Worm (Caenorhabditis elegans) whole organism, L4 larva: ENCODE results near the gene ZK177.3.

Experiments used
- F26F4.8 ChIP-seq: fragments of 200-800 bp; sonication (Bioruptor generic); conservative IDR thresholded peaks from 2 replicates; pipeline ENCODE4 v1.3.6; 2022; ENCODE audit warnings: missing genetic modification characterization, missing compliant biosample characterization
- F44E2.7 ChIP-seq: fragments of 200-800 bp; sonication (Bioruptor generic); IDR thresholded peaks from 2 replicates; pipeline ENCODE4 v2.1.2; 2022; ENCODE audit warnings: missing genetic modification characterization, missing compliant biosample characterization
- F49E8.2 ChIP-seq: sonication (generic microtip); optimal IDR thresholded peaks from 2 replicates; lab custom pipeline; 2016; ENCODE audit warnings: missing compliant biosample characterization, mild to moderate bottlenecking, missing genetic modification characterization, borderline replicate concordance
- R02D3.7 ChIP-seq: fragments of 150-350 bp; sonication (generic microtip); optimal IDR thresholded peaks from 3 replicates; lab custom pipeline; 2014; ENCODE audit warnings: missing biosample characterization, missing genetic modification characterization
- Y5F2A.4 ChIP-seq: fragments of 200-800 bp; sonication (Bioruptor generic); optimal IDR thresholded peaks from 2 replicates; lab custom pipeline; 2018; ENCODE audit warnings: mild to moderate bottlenecking, missing genetic modification characterization, missing compliant biosample characterization
- Y75B8A.6 ChIP-seq: fragments of 200-800 bp; sonication (Bioruptor generic); IDR thresholded peaks from 2 replicates; pipeline ENCODE4 v1.3.6; 2022; ENCODE audit warnings: missing genetic modification reagents, missing genetic modification characterization, missing compliant biosample characterization
- ZK337.2 ChIP-seq: fragments of 200-800 bp; sonication (Bioruptor generic); IDR thresholded peaks from 2 replicates; pipeline ENCODE4 v1.3.6; 2022; ENCODE audit warnings: missing genetic modification reagents, missing genetic modification characterization, missing compliant biosample characterization
- aha-1 ChIP-seq: fragments of 150-350 bp; peaks from one replicate; lab custom pipeline; 2014; ENCODE audit warnings: missing biosample characterization, missing genetic modification characterization
- ceh-20 ChIP-seq: fragments of 200-800 bp; sonication (Bioruptor generic); IDR thresholded peaks from 2 replicates; pipeline ENCODE4 v1.3.6; 2022; ENCODE audit warnings: missing genetic modification reagents, missing genetic modification characterization, missing compliant biosample characterization
- ceh-28 ChIP-seq: fragments of 150-350 bp; optimal IDR thresholded peaks from 2 replicates; lab custom pipeline; 2014; ENCODE audit warnings: missing biosample characterization, missing genetic modification reagents, missing genetic modification characterization
- ceh-32 ChIP-seq: sonication (generic microtip); optimal IDR thresholded peaks from 2 replicates; lab custom pipeline; 2016; ENCODE audit warnings: mild to moderate bottlenecking, missing genetic modification characterization, missing compliant biosample characterization; ENCODE audit not compliant: poor library complexity
- cey-2 ChIP-seq: sonication (generic microtip); optimal IDR thresholded peaks from 3 replicates; lab custom pipeline; 2017; ENCODE audit warnings: missing genetic modification characterization, mild to moderate bottlenecking, missing compliant biosample characterization, antibody characterized with exemption, borderline replicate concordance; ENCODE audit not compliant: insufficient read depth
- daf-12 ChIP-seq: fragments of 150-350 bp; optimal IDR thresholded peaks from 2 replicates; lab custom pipeline; 2014; ENCODE audit warnings: missing biosample characterization, missing genetic modification reagents, missing genetic modification characterization
- daf-16 ChIP-seq, 3 experiments: sonication (generic microtip); optimal IDR thresholded peaks; 2 replicates each; lab custom pipeline; 2016 to 2017; ENCODE audit warnings: missing genetic modification characterization in 3 of 3, missing genetic modification reagents in 3 of 3, mild to moderate bottlenecking in 2 of 3, missing compliant biosample characterization in 2 of 3, missing biosample characterization in 1 of 3, moderate library complexity in 1 of 3
- dmd-6 ChIP-seq: fragments of 200-800 bp; sonication (Bioruptor generic); IDR thresholded peaks from 2 replicates; pipeline ENCODE4 v1.3.6; 2022; ENCODE audit warnings: missing genetic modification reagents, missing genetic modification characterization, missing compliant biosample characterization
- duxl-1 ChIP-seq: sonication (generic microtip); optimal IDR thresholded peaks from 2 replicates; lab custom pipeline; 2016; ENCODE audit warnings: mild to moderate bottlenecking, missing genetic modification characterization, moderate library complexity, missing compliant biosample characterization; ENCODE audit not compliant: poor library complexity
- dve-1 ChIP-seq: sonication (generic microtip); optimal IDR thresholded peaks from 2 replicates; lab custom pipeline; 2017; ENCODE audit warnings: antibody characterized with exemption, mild to moderate bottlenecking, missing genetic modification characterization, missing compliant biosample characterization; ENCODE audit not compliant: insufficient read depth
- egl-43 ChIP-seq: fragments of 200-800 bp; sonication (Bioruptor generic); IDR thresholded peaks from 2 replicates; pipeline ENCODE4 v1.3.6; 2022; ENCODE audit warnings: missing genetic modification reagents, missing genetic modification characterization, missing compliant biosample characterization
- fos-1 ChIP-seq: fragments of 150-350 bp; optimal IDR thresholded peaks from 2 replicates; lab custom pipeline; 2014; ENCODE audit warnings: missing biosample characterization, missing genetic modification characterization
- hlh-11 ChIP-seq: fragments of 200-800 bp; sonication (Bioruptor generic); optimal IDR thresholded peaks from 2 replicates; lab custom pipeline; 2018; ENCODE audit warnings: mild to moderate bottlenecking, missing genetic modification characterization, missing compliant biosample characterization
- hlh-30 ChIP-seq: sonication (generic microtip); optimal IDR thresholded peaks from 2 replicates; lab custom pipeline; 2017; ENCODE audit warnings: antibody characterized with exemption, mild to moderate bottlenecking, missing genetic modification characterization, missing compliant biosample characterization; ENCODE audit not compliant: insufficient read depth
- hmg-1.1 ChIP-seq: fragments of 200-800 bp; sonication (Bioruptor generic); IDR thresholded peaks from 2 replicates; pipeline ENCODE4 v1.3.6; 2022; ENCODE audit warnings: missing genetic modification reagents, missing genetic modification characterization, missing compliant biosample characterization
- lin-1 ChIP-seq: fragments of 200-800 bp; sonication (Bioruptor generic); IDR thresholded peaks from 2 replicates; pipeline ENCODE4 v1.3.6; 2022; ENCODE audit warnings: missing genetic modification reagents, missing genetic modification characterization, missing compliant biosample characterization
- lin-13 ChIP-seq: fragments of 150-350 bp; optimal IDR thresholded peaks from 2 replicates; lab custom pipeline; 2014; ENCODE audit warnings: missing biosample characterization, missing genetic modification reagents, missing genetic modification characterization
- lin-15B ChIP-seq: fragments of 150-350 bp; sonication (generic microtip); optimal IDR thresholded peaks from 3 replicates; lab custom pipeline; 2014; ENCODE audit warnings: missing biosample characterization, missing genetic modification characterization
- lin-38 ChIP-seq: fragments of 200-800 bp; sonication (Bioruptor generic); IDR thresholded peaks from 2 replicates; pipeline ENCODE4 v1.3.6; 2022; ENCODE audit warnings: missing genetic modification reagents, missing genetic modification characterization, missing compliant biosample characterization
- lin-39 ChIP-seq: fragments of 150-350 bp; optimal IDR thresholded peaks from 2 replicates; lab custom pipeline; 2014; ENCODE audit warnings: missing biosample characterization, missing genetic modification reagents, missing genetic modification characterization
- lir-3 ChIP-seq: sonication (generic microtip); optimal IDR thresholded peaks from 2 replicates; lab custom pipeline; 2016; ENCODE audit warnings: mild to moderate bottlenecking, missing genetic modification characterization, missing compliant biosample characterization
- lsy-2 ChIP-seq, 2 experiments: fragments of 150-350 bp in 1 of 2; sonication (generic microtip) in 1 of 2; optimal IDR thresholded peaks; 2 replicates each; lab custom pipeline; 2014 to 2017; ENCODE audit warnings: missing biosample characterization in 2 of 2, missing genetic modification characterization in 2 of 2
- mdl-1 ChIP-seq, 2 experiments: fragments of 150-350 bp in 1 of 2; sonication (generic microtip) in 1 of 2; optimal IDR thresholded peaks; 2 replicates each; lab custom pipeline; 2014 to 2017; ENCODE audit warnings: missing biosample characterization in 2 of 2, missing genetic modification characterization in 2 of 2
- mxl-2 ChIP-seq: fragments of 200-800 bp; sonication (Bioruptor generic); conservative IDR thresholded peaks from 2 replicates; pipeline ENCODE4 v1.3.6; 2022; ENCODE audit warnings: missing genetic modification reagents, missing genetic modification characterization, missing compliant biosample characterization
- nhr-102 ChIP-seq: sonication (generic microtip); optimal IDR thresholded peaks from 2 replicates; lab custom pipeline; 2016; ENCODE audit warnings: mild to moderate bottlenecking, missing genetic modification characterization, moderate library complexity, missing compliant biosample characterization
- nhr-111 ChIP-seq: fragments of 200-800 bp; sonication (Bioruptor generic); optimal IDR thresholded peaks from 2 replicates; lab custom pipeline; 2018; ENCODE audit warnings: mild to moderate bottlenecking, missing genetic modification characterization, missing compliant biosample characterization
- nhr-25 ChIP-seq: sonication (generic microtip); optimal IDR thresholded peaks from 2 replicates; lab custom pipeline; 2017; ENCODE audit warnings: missing genetic modification characterization, mild to moderate bottlenecking, missing compliant biosample characterization, antibody characterized with exemption, moderate library complexity, borderline replicate concordance; ENCODE audit not compliant: insufficient read depth
- nhr-28 ChIP-seq: fragments of 150-350 bp; optimal IDR thresholded peaks from 2 replicates; lab custom pipeline; 2014; ENCODE audit warnings: missing biosample characterization, missing genetic modification characterization
- nhr-76 ChIP-seq: fragments of 150-350 bp; optimal IDR thresholded peaks from 2 replicates; lab custom pipeline; 2014; ENCODE audit warnings: missing biosample characterization, missing genetic modification characterization
- nhr-77 ChIP-seq: fragments of 150-350 bp; optimal IDR thresholded peaks from 2 replicates; lab custom pipeline; 2014; ENCODE audit warnings: missing biosample characterization, missing genetic modification characterization
- pha-4 ChIP-seq, 2 experiments: fragments of 150-350 bp in 1 of 2; fragments of 200-800 bp in 1 of 2; sonication (Bioruptor generic) in 1 of 2; IDR thresholded peaks in 1 of 2; optimal IDR thresholded peaks in 1 of 2; 2 replicates each; pipeline versions ENCODE4 v1.3.6 to Lab custom; 2014 to 2022; ENCODE audit warnings: missing genetic modification characterization in 2 of 2, missing genetic modification reagents in 2 of 2, missing biosample characterization in 1 of 2, missing compliant biosample characterization in 1 of 2
- php-3 ChIP-seq: fragments of 200-800 bp; sonication (Bioruptor generic); IDR thresholded peaks from 2 replicates; pipeline ENCODE4 v1.3.6; 2022; ENCODE audit warnings: missing genetic modification reagents, missing genetic modification characterization, missing compliant biosample characterization
- pqm-1 ChIP-seq: sonication (generic microtip); optimal IDR thresholded peaks from 2 replicates; lab custom pipeline; 2017; ENCODE audit warnings: missing biosample characterization, missing genetic modification characterization
- snpc-1.2 ChIP-seq: fragments of 200-800 bp; sonication (Bioruptor generic); IDR thresholded peaks from 2 replicates; pipeline ENCODE4 v1.3.6; 2022; ENCODE audit warnings: missing genetic modification reagents, missing genetic modification characterization, missing compliant biosample characterization
- spr-1 ChIP-seq: sonication (generic microtip); optimal IDR thresholded peaks from 2 replicates; lab custom pipeline; 2016; ENCODE audit warnings: mild to moderate bottlenecking, missing genetic modification characterization, missing compliant biosample characterization
- unc-39 ChIP-seq: sonication (generic microtip); optimal IDR thresholded peaks from 2 replicates; lab custom pipeline; 2017; ENCODE audit warnings: missing biosample characterization, missing genetic modification characterization
- vab-7 ChIP-seq: fragments of 200-800 bp; sonication (Bioruptor generic); IDR thresholded peaks from 2 replicates; pipeline ENCODE4 v1.3.6; 2022; ENCODE audit warnings: missing genetic modification reagents, missing genetic modification characterization, missing compliant biosample characterization
- zag-1 ChIP-seq: fragments of 150-350 bp; optimal IDR thresholded peaks from 2 replicates; lab custom pipeline; 2014; ENCODE audit warnings: missing biosample characterization, missing genetic modification characterization
- ztf-7 ChIP-seq: fragments of 150-350 bp; optimal IDR thresholded peaks from 2 replicates; lab custom pipeline; 2014; ENCODE audit warnings: missing biosample characterization, missing genetic modification characterization

The ZK177.3 gene

DNA sequence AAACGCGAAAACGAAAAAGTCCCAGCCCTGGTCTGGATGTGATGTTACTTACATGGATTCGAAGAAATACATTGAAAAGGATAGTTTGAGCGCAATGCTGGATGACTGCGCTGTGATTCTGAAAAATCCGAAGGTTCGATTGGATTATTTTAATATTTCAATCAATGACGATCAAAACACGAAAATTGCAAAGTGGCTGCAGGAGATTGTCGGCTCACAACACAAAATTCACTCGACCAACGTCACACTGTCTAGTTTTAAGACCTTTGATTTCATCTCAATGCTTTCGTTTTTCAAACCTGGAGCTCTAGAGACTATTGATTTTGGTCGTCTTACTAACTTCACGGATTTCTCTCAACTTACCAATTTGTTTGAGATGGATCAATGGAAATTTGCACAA is 35.9 kb downstream of the ZK177.3 start, which contains the start of gene C17C3.5:
C17C3.5 (plus strand) TSS at position 301 of the 400 bp plus-strand sequence.
- TF ChIP-seq dmd-6 (GFP tag; lab: Robert Waterston, UW) (no peak), F49E8.2 (tag; lab: Kevin White, UChicago) (no peak), lin-1 (GFP tag; lab: Robert Waterston, UW) (no peak), lin-38 (GFP tag; lab: Robert Waterston, UW) (no peak), ZK337.2 (GFP tag; lab: Robert Waterston, UW) (no peak), daf-12 (tag; lab: Kevin White, UChicago) (no peak), R02D3.7 (tag; lab: Kevin White, UChicago) (no peak), lin-13 (GFP tag; lab: Kevin White, UChicago) (no peak), lir-3 (tag; lab: Kevin White, UChicago) (no peak), php-3 (GFP tag; lab: Robert Waterston, UW) (no peak), ceh-20 (GFP tag; lab: Robert Waterston, UW) (no peak), vab-7 (GFP tag; lab: Robert Waterston, UW) (no peak), lsy-2 (tag; optimal IDR thresholded peaks at IDR 0.05; lab: Kevin White, UChicago) (no peak), spr-1 (tag; lab: Kevin White, UChicago) (no peak), snpc-1.2 (no peak), Y75B8A.6 (no peak), fos-1 (tag; lab: Kevin White, UChicago) (no peak), unc-39 (no peak), lin-39 (tag; lab: Kevin White, UChicago) (no peak)

DNA sequence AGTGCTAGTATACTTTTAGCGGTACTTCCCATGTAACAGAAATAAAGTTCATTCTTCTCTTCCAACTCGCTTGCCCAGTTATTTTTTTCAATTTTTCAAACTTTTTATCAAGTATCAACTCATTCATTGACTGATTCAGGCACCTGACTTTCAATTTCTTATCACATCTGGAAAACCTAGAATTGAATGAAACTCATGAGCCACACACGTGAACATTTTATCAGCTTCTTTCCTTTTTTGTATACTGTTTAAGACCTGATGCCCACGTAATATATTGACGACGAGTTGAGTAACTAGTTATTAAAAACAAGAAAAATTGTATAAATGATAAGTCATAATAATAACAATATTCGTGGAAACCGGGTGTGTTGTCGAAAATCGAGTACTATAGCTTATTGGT is 37.9 kb downstream of the ZK177.3 start:
- TF ChIP-seq hmg-1.1 (GFP tag; lab: Robert Waterston, UW), result no peak
- TF ChIP-seq hlh-11 (tag; lab: Kevin White, UChicago), result peak; percentile 60
- peak; percentile 53 for TF ChIP-seq dmd-6 (GFP tag; lab: Robert Waterston, UW)
- TF ChIP-seq aha-1 (tag; lab: Kevin White, UChicago), result no peak
- no peak for TF ChIP-seq nhr-111 (GFP tag; lab: Kevin White, UChicago)
- no peak for TF ChIP-seq lir-3 (tag; lab: Kevin White, UChicago)
- no peak for TF ChIP-seq cey-2 (tag; lab: Kevin White, UChicago)
- TF ChIP-seq Y5F2A.4 (GFP tag; lab: Kevin White, UChicago), result no peak
- no peak for TF ChIP-seq duxl-1 (tag; lab: Kevin White, UChicago)
- TF ChIP-seq nhr-76, result no peak
- no peak for TF ChIP-seq lin-39 (tag; lab: Kevin White, UChicago)
- no peak for TF ChIP-seq nhr-25 (tag; lab: Kevin White, UChicago)
- no peak for TF ChIP-seq ceh-32 (tag; lab: Kevin White, UChicago)
- TF ChIP-seq nhr-77 (tag; lab: Kevin White, UChicago), result no peak
- TF ChIP-seq lin-38 (GFP tag; lab: Robert Waterston, UW), result no peak
- no peak for TF ChIP-seq daf-12 (tag; lab: Kevin White, UChicago)
- no peak for TF ChIP-seq egl-43 (GFP tag; lab: Robert Waterston, UW)
- no peak for TF ChIP-seq F44E2.7 (GFP tag; lab: Robert Waterston, UW)
- TF ChIP-seq mdl-1 (tag; optimal IDR thresholded peaks at IDR 0.05; lab: Kevin White, UChicago), result peak in 1 of 2 experiments; percentile 23
- no peak for TF ChIP-seq zag-1 (tag; lab: Kevin White, UChicago)
- TF ChIP-seq lsy-2 (tag; optimal IDR thresholded peaks at IDR 0.05; lab: Kevin White, UChicago), result no peak
- TF ChIP-seq nhr-102 (tag; lab: Kevin White, UChicago), result no peak
- no peak for TF ChIP-seq daf-16 (GFP tag; optimal IDR thresholded peaks at IDR 0.05; lab: Kevin White, UChicago)
- TF ChIP-seq daf-16 (tag; optimal IDR thresholded peaks at IDR 0.05; lab: Kevin White, UChicago), result peak; percentile 90
- no peak for TF ChIP-seq ztf-7 (tag; lab: Kevin White, UChicago)
- peak; percentile 52 for TF ChIP-seq pqm-1 (tag; lab: Kevin White, UChicago)
- no peak for TF ChIP-seq lin-15B (tag; lab: Kevin White, UChicago)
- TF ChIP-seq hlh-30 (tag; lab: Kevin White, UChicago), result peak; percentile 69
- TF ChIP-seq ceh-28 (tag; lab: Kevin White, UChicago), result no peak
- peak; percentile 44 for TF ChIP-seq nhr-28 (tag; lab: Kevin White, UChicago)
- TF ChIP-seq pha-4 (GFP tag; IDR thresholded peaks at IDR 0.05; lab: Robert Waterston, UW), result no peak
- no peak for TF ChIP-seq pha-4 (tag; optimal IDR thresholded peaks at IDR 0.05; lab: Kevin White, UChicago)
- peak; percentile 47; the same call in 1 of the 2 replicates for TF ChIP-seq mxl-2
- peak; percentile 71 for TF ChIP-seq dve-1 (tag; lab: Kevin White, UChicago)
- TF ChIP-seq lin-13 (GFP tag; lab: Kevin White, UChicago), result no peak
- TF ChIP-seq F26F4.8 (GFP tag; lab: Robert Waterston, UW), result no peak
